Worm (Caenorhabditis elegans): ENCODE measurements around the gene Y43F8B.28.
A peak's percentile ranks its signal among the peaks of the same experiment; 100 is the strongest.

The Y43F8B.28 gene

ce11 chrV:19521351-19522278 lies 36.5 kb downstream of the Y43F8B.28 start (continued):
- TF ChIP-seq dmd-6 (GFP tag; IDR thresholded peaks at IDR 0.05) = peak; percentile 65
- peak; percentile 87 for TF ChIP-seq hlh-30 (tag; optimal IDR thresholded peaks at IDR 0.05; ENCODE audit: insufficient read depth)
- peak; percentile 39; the same call in 1 of the 2 replicates for TF ChIP-seq php-3 (GFP tag; IDR thresholded peaks at IDR 0.05)
- TF ChIP-seq lin-1 (GFP tag; IDR thresholded peaks at IDR 0.05) = no peak

ce11 chrV:19522551-19523137 lies 37.5 kb downstream of the Y43F8B.28 start:
- TF ChIP-seq lin-39 (tag; optimal IDR thresholded peaks at IDR 0.05) (no peak), dmd-9 (GFP tag; IDR thresholded peaks at IDR 0.05) (no peak), snpc-1.2 (GFP tag; IDR thresholded peaks at IDR 0.05) (peak; percentile 35), T20F7.1 (GFP tag; optimal IDR thresholded peaks at IDR 0.05) (peak; percentile 49), tag-97 (GFP tag; IDR thresholded peaks at IDR 0.05) (no peak), nhr-77 (tag; optimal IDR thresholded peaks at IDR 0.05) (peak; percentile 51), zfp-3 (GFP tag; conservative IDR thresholded peaks at IDR 0.05) (peak; percentile 80), dve-1 (tag; optimal IDR thresholded peaks at IDR 0.05; ENCODE audit: insufficient read depth) (peak; percentile 93), dmd-8 (GFP tag; IDR thresholded peaks at IDR 0.05) (0 out of 2 replicates have a peak, but pooled peaks have one; percentile 30), T26A8.4 (GFP tag; IDR thresholded peaks at IDR 0.05) (peak; percentile 88), snpc-4 (tag; optimal IDR thresholded peaks at IDR 0.05) (no peak), ceh-20 (GFP tag; IDR thresholded peaks at IDR 0.05) (peak; percentile 98), nhr-11 (tag; optimal IDR thresholded peaks at IDR 0.05) (peak; percentile 10), ZK546.5 (tag; optimal IDR thresholded peaks at IDR 0.05) (no peak), fos-1 (tag; optimal IDR thresholded peaks at IDR 0.05) (no peak), mdt-29 (GFP tag; IDR thresholded peaks at IDR 0.05) (peak; percentile 96), nhr-41 (GFP tag; IDR thresholded peaks at IDR 0.05) (peak; percentile 32; the same call in 1 of the 2 replicates), vab-7 (GFP tag; IDR thresholded peaks at IDR 0.05) (peak; percentile 44; the same call in 1 of the 2 replicates), aly-2 (tag; optimal IDR thresholded peaks at IDR 0.05) (no peak), egl-27 (tag; optimal IDR thresholded peaks at IDR 0.05) (no peak), lin-13 (GFP tag; optimal IDR thresholded peaks at IDR 0.05) (peak; percentile 65), hmg-1.1 (GFP tag; IDR thresholded peaks at IDR 0.05) (peak; percentile 92), unc-130 (GFP tag; optimal IDR thresholded peaks at IDR 0.05) (no peak), spr-1 (tag; optimal IDR thresholded peaks at IDR 0.05) (peak; percentile 55), F49E8.2 (tag; optimal IDR thresholded peaks at IDR 0.05; ENCODE audit: borderline replicate concordance) (no peak), F10B5.3 (tag; optimal IDR thresholded peaks at IDR 0.05) (no peak), daf-19 (GFP tag; conservative IDR thresholded peaks at IDR 0.05) (peak; percentile 60), mxl-2 (GFP tag; conservative IDR thresholded peaks at IDR 0.05) (peak; percentile 67), zip-2 (tag; optimal IDR thresholded peaks at IDR 0.05) (no peak), tra-1 (GFP tag; IDR thresholded peaks at IDR 0.05) (peak; percentile 92), lir-3 (tag; optimal IDR thresholded peaks at IDR 0.05) (no peak), Y75B8A.6 (GFP tag; IDR thresholded peaks at IDR 0.05) (no peak), arid-1 (GFP tag; conservative IDR thresholded peaks at IDR 0.05) (peak; percentile 56; the same call in 1 of the 2 replicates), nhr-10 (tag; optimal IDR thresholded peaks at IDR 0.05) (peak; percentile 80), dmd-6 (GFP tag; IDR thresholded peaks at IDR 0.05) (peak; percentile 95), duxl-1 (tag; optimal IDR thresholded peaks at IDR 0.05; ENCODE audit: poor library complexity) (peak; percentile 69), hif-1 (tag; optimal IDR thresholded peaks at IDR 0.05) (peak in 1 of 2 experiments; percentile 81), php-3 (GFP tag; IDR thresholded peaks at IDR 0.05) (peak; percentile 79), jun-1 (tag; optimal IDR thresholded peaks at IDR 0.05) (peak; percentile 70), sdz-12 (GFP tag; optimal IDR thresholded peaks at IDR 0.05) (peak; percentile 63), Y105C5A.15 (GFP tag; IDR thresholded peaks at IDR 0.05) (no peak), saeg-2 (GFP tag; IDR thresholded peaks at IDR 0.05) (peak; percentile 91), F44E2.7 (GFP tag; IDR thresholded peaks at IDR 0.05) (no peak), D1046.2 (GFP tag; IDR thresholded peaks at IDR 0.05) (no peak)

All from whole organism, L4 larva.